Worm (Caenorhabditis elegans): Measurements from ENCODE around the gene R10E4.1.

R10E4.1 gene

ce11 chrIII:4240126-4240525 is 29.4 kb upstream of the R10E4.1 start:
- TF ChIP-seq him-1 (tag; optimal IDR thresholded peaks at IDR 0.05) (no peak), W03F9.2 (tag; optimal IDR thresholded peaks at IDR 0.05) (no peak), dao-5 (tag; optimal IDR thresholded peaks at IDR 0.05) (no peak)

- TF ChIP-seq W03F9.2 (tag; optimal IDR thresholded peaks at IDR 0.05) = no peak
- TF ChIP-seq him-1 (tag; optimal IDR thresholded peaks at IDR 0.05) = no peak
- TF ChIP-seq dao-5 (tag; optimal IDR thresholded peaks at IDR 0.05) = no peak
Measured at ce11 chrIII:4241181-4241580, 28.4 kb upstream of the R10E4.1 start.

- TF ChIP-seq W03F9.2 (tag; optimal IDR thresholded peaks at IDR 0.05) = no peak
- TF ChIP-seq dao-5 (tag; optimal IDR thresholded peaks at IDR 0.05) = no peak
- TF ChIP-seq him-1 (tag; optimal IDR thresholded peaks at IDR 0.05) = no peak
Measured at ce11 chrIII:4242225-4242862, 27.2 kb upstream of the R10E4.1 start, which contains the start of gene F43C1.7. F43C1.7 (minus strand) TSS chrIII:4242575.

DNA sequence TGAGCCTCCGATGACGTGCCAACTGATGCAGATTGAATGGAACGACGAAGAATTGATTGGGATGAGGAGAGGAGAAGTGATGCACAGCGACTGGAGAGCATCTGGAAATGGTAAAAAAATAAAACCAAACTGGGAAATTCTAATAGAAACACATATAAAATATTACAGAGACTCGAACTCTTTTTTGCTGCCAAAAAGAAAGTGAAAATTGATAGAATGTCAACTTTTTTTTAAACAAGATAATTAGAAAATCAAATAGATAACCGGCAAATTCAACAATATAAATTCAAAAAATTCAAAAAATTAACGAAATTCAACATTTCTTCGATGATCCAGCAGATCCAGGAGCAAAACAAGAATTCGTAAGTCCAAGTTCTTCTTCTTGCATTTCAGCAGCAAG is 26.1 kb upstream of the R10E4.1 start, which contains the start of gene mrpl-21:
Gene mrpl-21 (minus strand): TSS at position 101 of the 400 bp plus-strand sequence.
- TF ChIP-seq dao-5 (tag; optimal IDR thresholded peaks at IDR 0.05) (no peak), W03F9.2 (tag; optimal IDR thresholded peaks at IDR 0.05) (no peak), him-1 (tag; optimal IDR thresholded peaks at IDR 0.05) (no peak)

- no peak for TF ChIP-seq W03F9.2 (tag; optimal IDR thresholded peaks at IDR 0.05)
- no peak for TF ChIP-seq dao-5 (tag; optimal IDR thresholded peaks at IDR 0.05)
- TF ChIP-seq him-1 (tag; optimal IDR thresholded peaks at IDR 0.05) = no peak
Measured at ce11 chrIII:4244285-4244684, 25.3 kb upstream of the R10E4.1 start, which contains the start of gene zhit-2. zhit-2 (minus strand) TSS chrIII:4244385.

DNA sequence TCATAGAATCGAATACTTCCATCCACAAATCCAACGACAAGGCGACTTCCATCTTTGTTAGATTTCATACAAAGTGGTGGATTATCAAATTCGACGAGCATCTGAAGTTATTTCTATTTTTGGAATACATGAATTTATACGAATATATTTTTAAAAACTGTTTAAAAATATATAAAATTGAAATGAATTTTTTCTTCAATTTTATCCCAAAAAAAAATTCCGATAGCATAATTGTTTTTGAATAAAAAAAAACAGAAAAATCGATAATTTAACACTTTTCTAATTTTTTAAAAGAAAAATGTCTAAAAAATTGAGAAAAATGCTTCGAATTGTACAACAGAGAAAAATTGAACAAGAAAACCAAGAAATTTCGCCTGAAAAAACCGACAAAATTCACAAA is 22.0 kb upstream of the R10E4.1 start, which contains the start of gene Y44F5A.1:
Gene Y44F5A.1 (minus strand): TSS at position 101 of the 400 bp plus-strand sequence.
- TF ChIP-seq him-1 (tag; optimal IDR thresholded peaks at IDR 0.05) = no peak
- no peak for TF ChIP-seq dao-5 (tag; optimal IDR thresholded peaks at IDR 0.05)
- no peak for TF ChIP-seq W03F9.2 (tag; optimal IDR thresholded peaks at IDR 0.05)

DNA sequence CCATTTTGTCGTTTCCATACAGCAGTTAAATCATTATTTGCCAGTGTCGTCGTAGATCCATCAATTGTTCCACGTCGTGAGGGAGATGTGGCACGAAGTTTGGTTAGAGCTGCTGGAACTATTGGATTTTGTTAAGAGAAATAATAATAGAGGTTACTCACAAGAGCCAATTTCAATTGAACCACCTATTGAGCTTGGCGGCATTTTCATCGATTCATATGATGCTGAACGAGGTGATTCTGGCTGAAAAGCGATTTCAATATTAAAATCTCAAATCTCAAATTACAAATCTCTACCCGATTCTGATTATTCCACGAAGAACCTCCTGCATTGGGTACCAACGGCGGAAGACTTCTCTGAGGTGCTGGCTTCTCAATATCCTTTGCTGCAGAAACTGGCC is 11.6 kb upstream of the R10E4.1 start:
- TF ChIP-seq W03F9.2 (tag; optimal IDR thresholded peaks at IDR 0.05) = no peak
- no peak for TF ChIP-seq dao-5 (tag; optimal IDR thresholded peaks at IDR 0.05)
- TF ChIP-seq him-1 (tag; optimal IDR thresholded peaks at IDR 0.05) = no peak

- TF ChIP-seq dao-5 (tag; optimal IDR thresholded peaks at IDR 0.05) (no peak), W03F9.2 (tag; optimal IDR thresholded peaks at IDR 0.05) (no peak), him-1 (tag; optimal IDR thresholded peaks at IDR 0.05) (no peak)
Measured at ce11 chrIII:4263048-4263447, 6.5 kb upstream of the R10E4.1 start, which contains the start of gene T08A11.1. T08A11.1 (minus strand) TSS chrIII:4263148.

ce11 chrIII:4265892-4266291 is 3.7 kb upstream of the R10E4.1 start:
- no peak for TF ChIP-seq W03F9.2 (tag; optimal IDR thresholded peaks at IDR 0.05)
- TF ChIP-seq him-1 (tag; optimal IDR thresholded peaks at IDR 0.05) = no peak
- no peak for TF ChIP-seq dao-5 (tag; optimal IDR thresholded peaks at IDR 0.05)

- no peak for TF ChIP-seq him-1 (tag; optimal IDR thresholded peaks at IDR 0.05)
Measured at ce11 chrIII:4271059-4271458, 1.5 kb downstream of the R10E4.1 start.

ce11 chrIII:4272864-4273263 is 3.3 kb downstream of the R10E4.1 start:
- TF ChIP-seq dao-5 (tag; optimal IDR thresholded peaks at IDR 0.05) = no peak
- TF ChIP-seq W03F9.2 (tag; optimal IDR thresholded peaks at IDR 0.05) = no peak
- TF ChIP-seq him-1 (tag; optimal IDR thresholded peaks at IDR 0.05) = no peak

ce11 chrIII:4274524-4274923 is 5.0 kb downstream of the R10E4.1 start:
- TF ChIP-seq dao-5 (tag; optimal IDR thresholded peaks at IDR 0.05) = no peak
- no peak for TF ChIP-seq W03F9.2 (tag; optimal IDR thresholded peaks at IDR 0.05)
- TF ChIP-seq him-1 (tag; optimal IDR thresholded peaks at IDR 0.05) = no peak

ce11 chrIII:4275704-4276103 is 6.2 kb downstream of the R10E4.1 start:
- no peak for TF ChIP-seq W03F9.2 (tag; optimal IDR thresholded peaks at IDR 0.05)
- no peak for TF ChIP-seq him-1 (tag; optimal IDR thresholded peaks at IDR 0.05)
- no peak for TF ChIP-seq dao-5 (tag; optimal IDR thresholded peaks at IDR 0.05)

- TF ChIP-seq dao-5 (tag; optimal IDR thresholded peaks at IDR 0.05) (no peak), W03F9.2 (tag; optimal IDR thresholded peaks at IDR 0.05) (no peak), him-1 (tag; optimal IDR thresholded peaks at IDR 0.05) (no peak)
Measured at ce11 chrIII:4276277-4276676, 6.7 kb downstream of the R10E4.1 start.

DNA sequence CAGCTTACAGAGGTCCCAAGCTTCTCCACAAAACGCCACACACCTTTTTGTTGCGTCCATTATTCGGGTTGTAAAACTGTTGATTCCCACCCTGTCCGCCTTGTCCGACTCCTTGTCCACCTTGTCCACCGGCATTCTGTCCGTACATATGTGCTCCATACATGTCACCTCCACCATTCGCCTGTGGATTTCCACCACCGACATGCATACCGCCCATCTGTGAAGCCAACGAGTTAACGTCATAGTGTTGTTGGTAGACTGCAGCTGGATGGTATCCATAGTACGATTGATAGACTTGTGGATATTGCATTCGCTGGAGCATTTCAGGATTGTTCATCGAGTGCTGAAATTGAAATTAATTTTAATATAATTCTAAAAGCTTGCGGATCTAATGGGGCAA is 8.2 kb downstream of the R10E4.1 start:
- TF ChIP-seq him-1 (tag; optimal IDR thresholded peaks at IDR 0.05) = no peak
- TF ChIP-seq W03F9.2 (tag; optimal IDR thresholded peaks at IDR 0.05) = no peak
- TF ChIP-seq dao-5 (tag; optimal IDR thresholded peaks at IDR 0.05) = no peak
